Worm (Caenorhabditis elegans): ENCODE measurements around the gene C24H10.4.
A peak's percentile ranks its signal among the peaks of the same experiment; 100 is the strongest.

Gene C24H10.4

DNA sequence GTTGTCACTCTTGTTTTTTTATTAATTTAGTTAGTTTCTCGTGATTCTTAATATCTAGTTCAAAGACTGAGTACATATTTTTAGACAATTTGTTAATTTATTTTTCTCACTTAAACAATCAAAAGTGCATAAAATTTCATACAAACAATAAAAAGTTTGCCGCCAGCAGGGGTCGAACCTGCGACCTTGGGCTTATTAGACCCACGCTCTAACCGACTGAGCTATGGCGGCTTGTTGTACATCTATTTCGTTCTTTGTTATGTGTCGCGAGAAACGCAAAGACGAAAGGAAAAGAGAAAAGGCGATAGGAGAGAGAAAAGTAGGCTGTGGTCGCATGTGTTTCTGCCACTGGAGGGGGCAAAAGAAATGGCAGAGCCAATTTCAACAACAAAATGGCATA lies 26.4 kb upstream of the C24H10.4 start (continued):
- no peak for TF ChIP-seq Y53G8AR.9 (GFP tag; conservative IDR thresholded peaks at IDR 0.05)
- TF ChIP-seq zfh-2 (GFP tag; conservative IDR thresholded peaks at IDR 0.05): 0 out of 2 replicates have a peak, but pooled peaks have one; percentile 34
- TF ChIP-seq lin-26 (GFP tag; IDR thresholded peaks at IDR 0.05): peak; percentile 95
- peak; percentile 90 for TF ChIP-seq snpc-1.3 (tag; optimal IDR thresholded peaks at IDR 0.05; ENCODE audit: insufficient read depth)
- TF ChIP-seq sptf-2 (GFP tag; optimal IDR thresholded peaks at IDR 0.05): peak; percentile 54
- peak; percentile 50; the same call in 1 of the 2 replicates for TF ChIP-seq attf-3 (GFP tag; conservative IDR thresholded peaks at IDR 0.05)
- TF ChIP-seq lsy-27 (tag; optimal IDR thresholded peaks at IDR 0.05; ENCODE audit: borderline replicate concordance, insufficient read depth): peak; percentile 76
- no peak for TF ChIP-seq sdz-38 (tag; optimal IDR thresholded peaks at IDR 0.05)

DNA sequence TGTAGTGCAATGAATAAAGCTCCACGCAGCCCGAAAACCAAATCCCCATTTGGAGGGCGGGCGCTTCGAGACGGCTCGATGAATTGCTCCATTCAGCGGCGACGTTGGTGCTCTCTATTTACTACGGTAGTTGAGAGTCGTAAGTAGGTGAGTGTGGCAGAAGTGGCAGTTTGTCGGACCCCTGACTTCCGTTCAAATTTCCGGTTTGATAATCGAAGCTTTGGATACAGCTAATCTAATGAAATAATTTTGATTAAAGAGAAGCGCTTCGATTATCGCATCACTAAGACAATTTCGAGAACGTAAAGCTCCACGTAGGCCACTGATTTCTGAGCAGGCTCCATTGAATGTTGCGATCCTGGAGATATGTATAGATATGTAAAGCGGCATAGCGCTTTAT lies 25.4 kb upstream of the C24H10.4 start, which contains the start of gene ets-5:
ets-5 (minus strand) TSS at position 32 of the 400 bp plus-strand sequence.
- TF ChIP-seq fkh-3 (tag; optimal IDR thresholded peaks at IDR 0.05) (no peak), K12H6.12 (tag; optimal IDR thresholded peaks at IDR 0.05) (no peak), let-526 (GFP tag; IDR thresholded peaks at IDR 0.05) (0 out of 2 replicates have a peak, but pooled peaks have one; percentile 28)

DNA sequence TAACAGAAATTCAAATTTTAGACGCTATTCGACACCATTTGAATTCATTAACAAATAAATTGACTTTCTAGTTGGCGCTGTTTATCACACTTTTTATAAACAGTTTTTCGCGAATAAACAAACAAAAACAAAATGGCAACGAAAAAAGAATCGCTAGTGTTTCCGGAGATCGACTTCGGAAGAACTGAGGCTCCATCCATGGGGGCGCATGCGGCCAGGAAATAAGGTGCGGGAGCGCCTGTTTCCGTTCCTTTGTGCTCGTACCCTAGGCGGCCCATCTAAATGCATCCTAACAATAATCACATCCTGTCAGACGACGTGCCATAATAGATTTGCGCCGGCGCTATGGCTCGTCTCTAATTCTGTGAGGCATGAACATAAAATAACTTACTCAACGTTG lies 25.0 kb upstream of the C24H10.4 start:
- TF ChIP-seq atf-7 (tag; optimal IDR thresholded peaks at IDR 0.05) (no peak), sdz-38 (tag; optimal IDR thresholded peaks at IDR 0.05) (no peak), zfh-2 (GFP tag; conservative IDR thresholded peaks at IDR 0.05) (0 out of 2 replicates have a peak, but pooled peaks have one; percentile 34), F33H1.4 (GFP tag; IDR thresholded peaks at IDR 0.05) (no peak), B0261.1 (tag; optimal IDR thresholded peaks at IDR 0.05) (no peak)

DNA sequence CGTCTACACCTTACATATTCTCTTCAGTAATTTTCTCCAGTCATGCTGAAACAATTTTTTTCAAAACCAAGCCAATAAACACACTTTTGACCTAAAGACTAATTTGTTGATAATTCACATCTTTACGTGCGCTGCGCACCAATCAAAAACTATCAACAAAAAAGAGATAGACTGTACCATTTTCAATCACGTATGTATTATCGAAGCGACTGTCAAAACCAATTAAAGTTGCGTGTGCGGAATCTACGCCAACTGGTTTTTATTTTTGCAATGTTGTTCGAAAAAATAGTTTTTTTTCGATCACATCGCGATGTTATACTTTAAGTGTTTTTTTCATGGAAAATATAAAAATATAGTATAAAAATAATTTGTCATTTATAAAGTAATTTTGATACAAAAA lies 20.2 kb upstream of the C24H10.4 start:
- TF ChIP-seq B0035.1 (tag; optimal IDR thresholded peaks at IDR 0.05): no peak
- no peak for TF ChIP-seq akir-1 (GFP tag; optimal IDR thresholded peaks at IDR 0.05)
- TF ChIP-seq lsl-1 (GFP tag; optimal IDR thresholded peaks at IDR 0.05): no peak
- 0 out of 2 replicates have a peak, but pooled peaks have one; percentile 25 for TF ChIP-seq K11D2.4 (GFP tag; IDR thresholded peaks at IDR 0.05)
- TF ChIP-seq him-1 (tag; optimal IDR thresholded peaks at IDR 0.05): no peak
- no peak for TF ChIP-seq hsf-1 (GFP tag; IDR thresholded peaks at IDR 0.05)
- TF ChIP-seq sea-2 (GFP tag; IDR thresholded peaks at IDR 0.05): no peak
- TF ChIP-seq lir-1 (GFP tag; conservative IDR thresholded peaks at IDR 0.05): no peak
- TF ChIP-seq lin-40 (tag; optimal IDR thresholded peaks at IDR 0.05): peak; percentile 8
- TF ChIP-seq madf-10 (tag; optimal IDR thresholded peaks at IDR 0.05): no peak
- TF ChIP-seq F22D6.2 (tag; optimal IDR thresholded peaks at IDR 0.05): no peak

DNA sequence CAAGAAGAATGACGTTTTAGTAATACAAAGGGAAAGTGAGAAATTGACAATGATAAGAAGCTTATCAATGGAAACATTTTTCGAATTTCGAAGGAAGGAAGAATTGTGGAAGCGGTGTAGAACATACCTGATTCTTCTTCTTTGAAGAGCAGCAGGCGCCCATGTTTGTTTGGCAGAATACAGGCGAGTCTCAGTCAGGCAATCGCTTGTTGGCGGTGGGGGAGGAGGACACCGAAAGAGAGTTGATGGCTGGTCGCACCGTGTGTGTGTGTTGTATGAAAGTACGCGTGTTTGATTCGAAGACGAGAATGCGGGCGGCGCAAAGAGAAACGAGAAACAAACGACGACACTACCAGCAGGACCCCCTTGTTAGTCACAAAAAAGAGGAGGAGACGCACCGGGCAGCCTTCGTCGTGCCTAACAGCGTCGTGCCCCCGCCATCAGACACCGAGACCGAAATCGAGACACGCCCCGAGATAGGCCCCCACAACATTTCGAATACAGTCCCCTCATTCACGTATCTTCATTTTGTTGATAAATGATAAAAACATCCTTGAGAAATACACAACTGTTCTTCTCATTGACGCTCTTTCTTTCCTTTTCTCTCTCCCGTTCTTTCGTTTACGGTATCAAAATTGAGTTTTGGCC lies 18.8 kb upstream of the C24H10.4 start, which contains the start of gene cal-5:
cal-5 (minus strand) TSS at position 266 of the 648 bp plus-strand sequence.
- TF ChIP-seq lsy-27 (tag; optimal IDR thresholded peaks at IDR 0.05; ENCODE audit: borderline replicate concordance, insufficient read depth) (no peak), mes-4 (tag; optimal IDR thresholded peaks at IDR 0.05) (no peak), ceh-100 (GFP tag; IDR thresholded peaks at IDR 0.05) (no peak), atf-7 (tag; optimal IDR thresholded peaks at IDR 0.05) (peak; percentile 28), nfya-2 (GFP tag; IDR thresholded peaks at IDR 0.05) (no peak), B0336.3 (GFP tag; IDR thresholded peaks at IDR 0.05) (peak; percentile 27; the same call in 1 of the 2 replicates), nfyb-1 (GFP tag; IDR thresholded peaks at IDR 0.05) (peak; percentile 40; the same call in 1 of the 2 replicates), snpc-4 (GFP tag; optimal IDR thresholded peaks at IDR 0.05) (no peak), snpc-4 (tag; optimal IDR thresholded peaks at IDR 0.05) (peak in 1 of 4 experiments; percentile 13), ets-4 (GFP tag; optimal IDR thresholded peaks at IDR 0.05) (peak; percentile 10), ztf-25 (GFP tag; IDR thresholded peaks at IDR 0.05) (no peak), chd-7 (tag; optimal IDR thresholded peaks at IDR 0.05) (peak; percentile 19), athp-1 (tag; optimal IDR thresholded peaks at IDR 0.05) (no peak), dox-1 (GFP tag; IDR thresholded peaks at IDR 0.05) (peak; percentile 81), hmg-1.2 (GFP tag; IDR thresholded peaks at IDR 0.05) (no peak), lin-40 (tag; optimal IDR thresholded peaks at IDR 0.05) (peak; percentile 46), nhr-80 (tag; optimal IDR thresholded peaks at IDR 0.05) (peak; percentile 94), let-607 (tag; optimal IDR thresholded peaks at IDR 0.05) (peak in 1 of 2 experiments; percentile 81), let-526 (GFP tag; IDR thresholded peaks at IDR 0.05) (no peak), pha-4 (tag; optimal IDR thresholded peaks at IDR 0.05) (no peak)

Measured in whole organism, young adult.